Worm (Caenorhabditis elegans): ENCODE measurements around the gene C04B4.5.
"Not testable (repeated sequence)": the region's sequence is repeated elsewhere in the genome, so short reads cannot be mapped to it uniquely, and the experiment has no call there.

Gene C04B4.5

DNA sequence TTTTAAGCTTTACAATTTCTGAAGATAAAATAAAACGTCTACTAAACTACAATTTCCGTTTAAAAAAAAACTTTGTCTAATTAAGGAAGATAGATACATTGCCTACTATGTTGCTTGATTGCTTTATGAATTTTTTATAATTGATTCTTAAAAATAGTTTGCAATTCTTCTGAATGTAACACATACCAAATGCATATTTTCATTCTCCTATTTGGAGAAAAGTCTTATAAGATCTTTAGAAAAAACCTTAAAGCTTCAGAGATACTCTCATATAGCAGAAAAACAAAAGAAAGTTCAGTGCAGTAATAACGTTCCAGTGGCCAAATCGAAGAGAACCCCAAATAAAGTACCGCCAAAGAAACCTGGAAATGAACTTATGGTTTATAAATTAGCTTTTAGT is 18.4 kb upstream of the C04B4.5 start, which contains the start of gene phf-32:
phf-32 (plus strand) TSS at position 301 of the 400 bp plus-strand sequence.
- TF ChIP-seq lir-3 (tag; optimal IDR thresholded peaks at IDR 0.05; ENCODE audit: poor library complexity) (no peak), nhr-90 (tag; optimal IDR thresholded peaks at IDR 0.05; ENCODE audit: poor library complexity) (no peak), ces-1 (GFP tag; optimal IDR thresholded peaks at IDR 0.05) (no peak), jun-1 (tag; optimal IDR thresholded peaks at IDR 0.05) (no peak), nhr-71 (tag; optimal IDR thresholded peaks at IDR 0.05) (no peak), dsc-1 (tag; optimal IDR thresholded peaks at IDR 0.05) (no peak), nhr-28 (tag; optimal IDR thresholded peaks at IDR 0.05) (no peak), nhr-20 (tag; optimal IDR thresholded peaks at IDR 0.05) (no peak), sptf-1 (tag; optimal IDR thresholded peaks at IDR 0.05) (no peak), efl-1 (optimal IDR thresholded peaks at IDR 0.05) (no peak), efl-1 (GFP tag; optimal IDR thresholded peaks at IDR 0.05 in 1 of 2) (no peak), nhr-85 (tag) (no peak), hlh-17 (GFP tag; optimal IDR thresholded peaks at IDR 0.05; ENCODE audit: borderline replicate concordance) (no peak), fos-1 (tag; optimal IDR thresholded peaks at IDR 0.05) (no peak), aly-2 (tag; optimal IDR thresholded peaks at IDR 0.05) (no peak), nhr-12 (tag; optimal IDR thresholded peaks at IDR 0.05) (no peak), pag-3 (tag; optimal IDR thresholded peaks at IDR 0.05; ENCODE audit: borderline replicate concordance, insufficient read depth) (no peak), irx-1 (tag; optimal IDR thresholded peaks at IDR 0.05) (no peak), tbx-2 (tag; optimal IDR thresholded peaks at IDR 0.05) (no peak), alr-1 (tag; optimal IDR thresholded peaks at IDR 0.05; ENCODE audit: borderline replicate concordance) (no peak), grh-1 (GFP tag; IDR thresholded peaks at IDR 0.05) (no peak)

DNA sequence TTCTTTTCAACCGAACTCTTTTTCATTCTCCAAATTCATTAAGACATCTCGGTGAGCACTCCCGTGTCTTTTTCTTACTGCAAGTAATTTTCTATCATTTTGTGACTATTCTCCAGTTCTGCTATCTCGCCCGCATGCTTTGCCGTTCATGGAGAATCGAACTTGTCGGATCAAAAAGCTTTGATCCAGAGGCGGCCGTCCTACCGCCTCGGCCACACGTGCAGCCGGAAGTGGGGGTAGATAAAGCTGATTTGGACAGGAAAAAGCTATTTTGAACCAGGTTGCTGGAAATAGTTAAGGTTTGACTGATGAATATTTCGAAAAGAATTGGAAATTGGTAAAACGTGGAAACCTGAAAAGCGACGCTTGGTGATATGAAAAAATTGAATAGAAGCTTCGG is 16.1 kb upstream of the C04B4.5 start:
- no peak for TF ChIP-seq lin-15B (tag; optimal IDR thresholded peaks at IDR 0.05)

DNA sequence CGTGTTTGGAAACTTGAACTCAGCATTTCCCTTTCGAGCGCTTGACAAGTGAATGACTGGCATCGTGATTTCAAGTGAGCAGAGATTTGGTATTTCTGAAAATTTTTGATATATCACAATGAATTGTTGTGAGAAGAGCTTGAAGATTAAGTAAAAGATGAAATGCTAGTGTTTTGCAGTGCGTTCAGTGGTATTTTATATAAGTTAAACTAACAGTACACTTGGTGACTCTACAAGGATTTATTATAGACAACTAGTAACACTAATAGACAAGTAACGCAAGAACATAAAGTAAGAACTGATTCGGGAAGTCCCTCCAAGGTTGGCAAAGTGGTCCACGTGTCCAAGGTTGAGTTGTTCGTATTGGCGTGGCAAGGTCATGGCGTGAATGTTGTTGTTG is 14.6 kb upstream of the C04B4.5 start, which contains the start of gene dot-1.3:
dot-1.3 (minus strand) TSS at position 101 of the 400 bp plus-strand sequence.
- not testable (repeated sequence) for TF ChIP-seq sptf-1 (tag; optimal IDR thresholded peaks at IDR 0.05); sup-37 (GFP tag; optimal IDR thresholded peaks at IDR 0.05); mab-9 (GFP tag; IDR thresholded peaks at IDR 0.05)

DNA sequence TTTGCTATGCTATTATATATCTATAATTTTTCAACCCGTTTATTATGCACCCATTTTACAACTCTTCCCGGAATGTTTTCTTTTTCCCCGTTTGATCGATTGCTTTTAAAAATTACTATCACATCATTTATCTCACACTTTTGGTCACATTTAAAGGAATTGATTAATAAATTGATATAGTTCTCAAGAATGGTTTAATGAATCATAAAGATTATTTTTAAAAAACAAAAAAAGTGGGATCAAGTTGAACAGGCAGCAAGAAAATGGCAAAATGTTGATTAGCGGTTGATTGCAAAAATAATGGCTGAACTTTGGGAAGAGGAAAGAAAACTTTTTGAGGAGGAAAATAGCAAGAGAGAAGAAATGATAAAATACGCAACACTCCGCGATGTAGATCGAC is 11.7 kb upstream of the C04B4.5 start, which contains the start of gene W06D11.5:
W06D11.5 (plus strand) TSS at position 301 of the 400 bp plus-strand sequence.
- TF ChIP-seq hlh-17 (GFP tag; optimal IDR thresholded peaks at IDR 0.05; ENCODE audit: borderline replicate concordance) (no peak), nhr-85 (tag) (peak; percentile 1)

DNA sequence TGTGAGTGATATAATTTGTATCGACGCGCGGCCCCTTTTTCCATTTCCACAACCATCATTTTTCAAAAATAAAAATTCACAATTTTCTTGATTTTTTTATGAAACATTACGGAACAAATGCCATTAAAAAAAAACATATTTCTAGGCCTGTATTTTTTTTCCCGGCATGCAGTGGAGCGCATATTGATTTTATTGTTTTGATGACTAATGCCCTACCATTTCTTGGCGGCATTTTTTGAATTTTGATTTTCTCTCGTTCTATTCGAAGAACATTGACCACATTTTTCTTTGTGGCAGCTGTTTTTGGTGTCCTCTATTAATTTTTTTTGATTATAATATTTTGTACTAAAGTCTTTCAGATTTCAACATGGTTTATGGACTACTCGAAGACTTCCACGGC is 10.2 kb upstream of the C04B4.5 start, which contains the start of gene W06D11.3:
W06D11.3 (plus strand) TSS at position 360 of the 400 bp plus-strand sequence.
- TF ChIP-seq nhr-19 (GFP tag; conservative IDR thresholded peaks at IDR 0.05): no peak

DNA sequence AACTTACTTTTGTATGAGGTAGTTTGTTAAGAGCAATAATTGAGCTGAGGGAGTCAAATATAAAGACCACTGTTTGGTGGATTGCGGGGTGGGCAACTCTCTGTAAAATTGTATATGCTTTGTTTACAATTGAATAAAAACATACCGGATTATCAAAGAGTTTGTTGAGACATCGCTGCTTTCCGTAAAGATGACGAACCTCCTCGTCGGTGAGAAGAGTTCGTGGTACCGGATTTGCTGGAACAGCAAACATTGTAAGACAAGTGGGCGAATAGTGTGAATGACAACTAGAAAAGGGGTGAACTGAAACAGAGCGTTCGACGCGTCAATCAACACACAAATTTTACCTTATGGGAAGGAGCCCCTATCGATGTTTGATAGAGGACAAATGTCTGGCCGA is 8.2 kb upstream of the C04B4.5 start, which contains the start of gene W06D11.2:
W06D11.2 (minus strand) TSS at position 339 of the 400 bp plus-strand sequence.
- TF ChIP-seq ztf-4 (tag; optimal IDR thresholded peaks at IDR 0.05): no peak
- TF ChIP-seq lin-14 (GFP tag; optimal IDR thresholded peaks at IDR 0.05): no peak
- TF ChIP-seq ceh-88 (GFP tag; IDR thresholded peaks at IDR 0.05): no peak

DNA sequence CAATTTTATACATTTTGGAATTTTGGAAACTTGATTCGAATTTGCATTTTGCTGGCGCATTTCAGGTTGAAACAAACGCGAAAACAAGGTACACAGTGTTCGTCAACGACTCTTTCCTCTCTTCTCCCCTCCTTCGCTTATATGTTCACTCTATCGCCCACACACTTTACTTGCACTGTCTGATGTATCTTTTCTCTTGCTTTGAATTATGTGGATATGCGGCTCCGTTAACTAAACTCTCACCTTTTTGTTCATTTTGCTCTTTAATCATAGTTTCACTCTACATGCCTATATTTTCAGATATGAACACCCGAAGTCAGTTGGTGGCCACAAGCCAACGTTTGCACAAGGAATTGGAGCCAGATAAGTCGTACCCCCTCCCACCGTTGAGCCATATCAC is 6.1 kb upstream of the C04B4.5 start, which contains the start of gene W06D11.1:
W06D11.1 (plus strand) TSS at position 301 of the 400 bp plus-strand sequence.
- TF ChIP-seq lin-15B (tag; optimal IDR thresholded peaks at IDR 0.05) (no peak), ztf-4 (tag; optimal IDR thresholded peaks at IDR 0.05) (no peak), unc-98 (GFP tag; IDR thresholded peaks at IDR 0.05) (no peak), jun-1 (tag; optimal IDR thresholded peaks at IDR 0.05) (no peak)

Data from whole organism, L1 larva.